Worm (Caenorhabditis elegans) whole organism, young adult: ENCODE data around the gene F27D9.7.

Experiments
- F49E8.2 ChIP-seq: sonication (generic microtip); optimal IDR thresholded peaks from 3 replicates; lab custom pipeline; 2017; ENCODE audit warnings: missing genetic modification characterization, mild to moderate bottlenecking, missing compliant biosample characterization, antibody characterized with exemption, moderate library complexity; ENCODE audit not compliant: insufficient read depth
- aptf-2 ChIP-seq: fragments of 200-800 bp; sonication (Bioruptor generic); conservative IDR thresholded peaks from 2 replicates; pipeline ENCODE4 v1.3.6; 2022; ENCODE audit warnings: missing genetic modification reagents, missing genetic modification characterization, missing compliant biosample characterization
- cebp-2 ChIP-seq: fragments of 200-800 bp; sonication (Bioruptor generic); IDR thresholded peaks from 2 replicates; pipeline ENCODE4 v1.3.6; 2022; ENCODE audit warnings: missing genetic modification characterization, missing compliant biosample characterization
- dpl-1 ChIP-seq: fragments of 150-350 bp; optimal IDR thresholded peaks from 2 replicates; lab custom pipeline; 2014; ENCODE audit warnings: missing biosample characterization, missing genetic modification reagents, missing genetic modification characterization
- ekl-4 ChIP-seq: fragments of 200-800 bp; sonication (Bioruptor generic); IDR thresholded peaks from 2 replicates; pipeline ENCODE4 v1.3.6; 2022; ENCODE audit warnings: missing genetic modification reagents, missing genetic modification characterization, missing compliant biosample characterization
- fkh-3 ChIP-seq: sonication (generic microtip); optimal IDR thresholded peaks from 2 replicates; lab custom pipeline; 2016; ENCODE audit warnings: mild to moderate bottlenecking, missing genetic modification characterization, missing compliant biosample characterization
- hsf-1 ChIP-seq: fragments of 200-800 bp; sonication (Bioruptor generic); IDR thresholded peaks from 2 replicates; pipeline ENCODE4 v1.3.6; 2022; ENCODE audit warnings: missing genetic modification reagents, missing genetic modification characterization, missing compliant biosample characterization
- lin-26 ChIP-seq: fragments of 200-800 bp; sonication (Bioruptor generic); IDR thresholded peaks from 2 replicates; pipeline ENCODE4 v1.3.6; 2022; ENCODE audit warnings: missing genetic modification reagents, missing genetic modification characterization, missing compliant biosample characterization
- nhr-90 ChIP-seq: sonication (generic microtip); optimal IDR thresholded peaks from 2 replicates; lab custom pipeline; 2016; ENCODE audit warnings: missing genotype, mild to moderate bottlenecking, missing genetic modification characterization, missing compliant biosample characterization
- rpc-1 ChIP-seq, 2 experiments: fragments of 150-350 bp in 1 of 2; sonication (generic microtip) in 1 of 2; optimal IDR thresholded peaks; 2 replicates each; lab custom pipeline; 2014 to 2018; ENCODE audit warnings: missing biosample characterization in 1 of 2, missing genetic modification characterization in 1 of 2, missing genetic modification reagents in 1 of 2, missing genotype in 1 of 2
- sdz-38 ChIP-seq: sonication (generic microtip); optimal IDR thresholded peaks from 2 replicates; lab custom pipeline; 2016; ENCODE audit warnings: missing genotype, missing genetic modification characterization, missing compliant biosample characterization
- ztf-18 ChIP-seq: sonication (generic microtip); optimal IDR thresholded peaks from 2 replicates; lab custom pipeline; 2016; ENCODE audit warnings: missing genotype, mild to moderate bottlenecking, missing genetic modification characterization, missing compliant biosample characterization

DNA sequence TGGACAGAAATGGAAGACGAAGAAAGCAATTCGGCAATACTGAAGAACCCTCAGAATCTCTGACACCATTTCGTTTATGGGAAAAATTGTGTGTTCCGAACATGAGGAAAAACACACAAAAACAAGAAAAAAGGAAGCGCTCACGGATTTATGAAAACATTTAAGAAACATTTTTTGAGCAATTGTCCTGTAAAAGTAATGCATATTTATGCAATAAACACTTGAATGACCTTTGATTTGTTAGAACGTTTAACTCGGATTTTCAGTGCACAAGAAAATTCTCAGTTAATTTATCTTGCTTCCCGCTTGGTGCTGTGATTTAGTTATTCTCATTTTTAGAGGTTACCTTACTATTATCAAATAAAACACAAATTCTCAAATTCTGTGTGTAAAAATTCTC, 33.3 kb upstream of the F27D9.7 start:
- TF ChIP-seq aptf-2 (GFP tag; lab: Robert Waterston, UW) (no peak), ztf-18 (tag; lab: Kevin White, UChicago) (no peak), cebp-2 (GFP tag; lab: Robert Waterston, UW) (no peak), nhr-90 (tag; lab: Kevin White, UChicago) (no peak), fkh-3 (tag; lab: Kevin White, UChicago) (no peak), hsf-1 (GFP tag; lab: Robert Waterston, UW) (no peak), sdz-38 (tag; lab: Kevin White, UChicago) (no peak), lin-26 (GFP tag; lab: Robert Waterston, UW) (no peak), F49E8.2 (tag; lab: Kevin White, UChicago) (no peak), ekl-4 (no peak), rpc-1 (optimal IDR thresholded peaks at IDR 0.05; lab: Kevin White, UChicago) (no peak), rpc-1 (tag; optimal IDR thresholded peaks at IDR 0.05; lab: Kevin White, UChicago) (no peak), dpl-1 (GFP tag; lab: Kevin White, UChicago) (no peak)
